Fruit fly (Drosophila melanogaster): ENCODE measurements around the gene ntc.

Gene ntc

dm6 chr3L:3770823-3771222 lies 35.4 kb downstream of the ntc start (continued):
- no peak for TF ChIP-seq Bdp1 (GFP tag; optimal IDR thresholded peaks at IDR 0.05)
- no peak for TF ChIP-seq br (optimal IDR thresholded peaks at IDR 0.05)
- no peak for TF ChIP-seq fru (optimal IDR thresholded peaks at IDR 0.05)
- TF ChIP-seq CG9932 (GFP tag; IDR thresholded peaks at IDR 0.05) = peak; percentile 71
- TF ChIP-seq CG16779 (GFP tag; IDR thresholded peaks at IDR 0.05) = 0 out of 2 replicates have a peak, but pooled peaks have one; percentile 44
- peak; percentile 32 for TF ChIP-seq Xbp1 (GFP tag; optimal IDR thresholded peaks at IDR 0.05)
- no peak for TF ChIP-seq tna (GFP tag; IDR thresholded peaks at IDR 0.05; ENCODE audit: partially characterized antibody)
- peak; percentile 1 for TF ChIP-seq tin (GFP tag; optimal IDR thresholded peaks at IDR 0.05)
- no peak for TF ChIP-seq Dfd (GFP tag; optimal IDR thresholded peaks at IDR 0.05)
- TF ChIP-seq Ets65A (GFP tag) = peak; percentile 97
- TF ChIP-seq knrl (GFP tag; IDR thresholded peaks at IDR 0.05; ENCODE audit: partially characterized antibody) = no peak
- TF ChIP-seq CrebB (tag; optimal IDR thresholded peaks at IDR 0.05) = no peak
- TF ChIP-seq so (GFP tag; IDR thresholded peaks at IDR 0.05) = peak; percentile 50; the same call in 1 of the 3 replicates
- peak; percentile 45 for TF ChIP-seq bcd (GFP tag; optimal IDR thresholded peaks at IDR 0.05)
- TF ChIP-seq CG11456 (GFP tag; IDR thresholded peaks at IDR 0.05) = peak; percentile 58; the same call in 1 of the 3 replicates
- peak; percentile 24 for TF ChIP-seq Ssrp (tag; optimal IDR thresholded peaks at IDR 0.05)
- peak; percentile 52 for TF ChIP-seq CG13424 (tag; optimal IDR thresholded peaks at IDR 0.05)
- peak; percentile 46 for TF ChIP-seq Oli (tag; optimal IDR thresholded peaks at IDR 0.05)
- TF ChIP-seq CG43689 (GFP tag; IDR thresholded peaks at IDR 0.05) = no peak
- TF ChIP-seq CG9817 (tag; optimal IDR thresholded peaks at IDR 0.05) = peak; percentile 50
- TF ChIP-seq Fer3 (tag; optimal IDR thresholded peaks at IDR 0.05) = peak; percentile 46
- peak; percentile 37 for TF ChIP-seq tx (GFP tag; optimal IDR thresholded peaks at IDR 0.05)
- TF ChIP-seq vnd (GFP tag; IDR thresholded peaks at IDR 0.05; ENCODE audit: partially characterized antibody) = no peak
- peak; percentile 49 for TF ChIP-seq schlank (tag; optimal IDR thresholded peaks at IDR 0.05)
- peak; percentile 75 for TF ChIP-seq CoRest (tag; optimal IDR thresholded peaks at IDR 0.05)
- TF ChIP-seq CG15514 (GFP tag; optimal IDR thresholded peaks at IDR 0.05) = peak; percentile 30
- TF ChIP-seq CG15696 (tag; optimal IDR thresholded peaks at IDR 0.05) = no peak
- peak; percentile 21; the same call in 1 of the 3 replicates for TF ChIP-seq CG14050 (GFP tag; IDR thresholded peaks at IDR 0.05)
- TF ChIP-seq fd3F (GFP tag; optimal IDR thresholded peaks at IDR 0.05) = peak; percentile 20
- TF ChIP-seq repo (GFP tag; optimal IDR thresholded peaks at IDR 0.05) = no peak
- TF ChIP-seq Sox100B (GFP tag; optimal IDR thresholded peaks at IDR 0.05) = no peak
- no peak for TF ChIP-seq tll (GFP tag; optimal IDR thresholded peaks at IDR 0.05)
- 0 out of 3 replicates have a peak, but pooled peaks have one; percentile 12 for TF ChIP-seq Mrtf (GFP tag; IDR thresholded peaks at IDR 0.05)
- peak; percentile 63 for TF ChIP-seq zfh2 (GFP tag; optimal IDR thresholded peaks at IDR 0.05)
- TF ChIP-seq al (GFP tag; IDR thresholded peaks at IDR 0.05) = peak; percentile 59
- peak; percentile 4 for TF ChIP-seq CG1603 (tag; optimal IDR thresholded peaks at IDR 0.05)
- peak; percentile 17 for TF ChIP-seq D19A (tag; optimal IDR thresholded peaks at IDR 0.05)
- TF ChIP-seq CG4424 (GFP tag; optimal IDR thresholded peaks at IDR 0.05) = no peak
- no peak for TF ChIP-seq sna (GFP tag; IDR thresholded peaks at IDR 0.05; ENCODE audit: partially characterized antibody)
- peak; percentile 57 for TF ChIP-seq HLH54F (GFP tag; optimal IDR thresholded peaks at IDR 0.05)
- peak; percentile 10 for TF ChIP-seq CG12769 (tag; optimal IDR thresholded peaks at IDR 0.05)
- no peak for TF ChIP-seq trem (tag; optimal IDR thresholded peaks at IDR 0.05)
- no peak for TF ChIP-seq CG8290 (GFP tag; optimal IDR thresholded peaks at IDR 0.05)
- TF ChIP-seq CG8290 (tag; optimal IDR thresholded peaks at IDR 0.05) = peak in 1 of 2 experiments; percentile 59
- TF ChIP-seq Dip3 (GFP tag; optimal IDR thresholded peaks at IDR 0.05) = peak; percentile 8
- TF ChIP-seq exex (tag; optimal IDR thresholded peaks at IDR 0.05) = no peak
- no peak for TF ChIP-seq Hr39 (optimal IDR thresholded peaks at IDR 0.05)
- TF ChIP-seq Oaz (GFP tag; IDR thresholded peaks at IDR 0.05) = no peak
- TF ChIP-seq ci (GFP tag; IDR thresholded peaks at IDR 0.05) = no peak
- TF ChIP-seq CG10366 (GFP tag; IDR thresholded peaks at IDR 0.05) = peak; percentile 36; the same call in 1 of the 2 replicates
- no peak for TF ChIP-seq Mes4 (GFP tag; optimal IDR thresholded peaks at IDR 0.05)
- 0 out of 2 replicates have a peak, but pooled peaks have one; percentile 51 for TF ChIP-seq klu (GFP tag; IDR thresholded peaks at IDR 0.05)
